Fruit fly (Drosophila melanogaster) whole organism, embryonic: ENCODE results near the gene CG43127.

ENCODE experiments used
- CG12071 ChIP-seq: fragments of 200-800 bp; sonication (Bioruptor generic); optimal IDR thresholded peaks from 3 replicates; lab custom pipeline; 2018; ENCODE audit warnings: missing biosample characterization, mild to moderate bottlenecking, missing genetic modification characterization
- CG32772 ChIP-seq: fragments of 200-800 bp; sonication (Bioruptor generic); IDR thresholded peaks from 2 replicates; pipeline ENCODE4 v1.3.6; 2022; ENCODE audit warnings: missing biosample characterization, missing genetic modification characterization
- CG6791 ChIP-seq: fragments of 200-800 bp; sonication (Bioruptor generic); IDR thresholded peaks from 3 replicates; pipeline ENCODE4 v1.3.6; 2022; ENCODE audit warnings: missing biosample characterization, missing genetic modification characterization; ENCODE audit not compliant: partially characterized antibody
- CG8388 ChIP-seq: fragments of 200-800 bp; sonication (Bioruptor generic); optimal IDR thresholded peaks from 2 replicates; lab custom pipeline; 2019; ENCODE audit warnings: missing biosample characterization, mild to moderate bottlenecking, missing genetic modification characterization, moderate library complexity
- Hr51 ChIP-seq, 2 experiments: fragments of 200-800 bp; sonication (Bioruptor generic); optimal IDR thresholded peaks; 2 replicates in 1 of 2; 3 replicates in 1 of 2; lab custom pipeline; 2016 to 2018; ENCODE audit warnings: missing biosample characterization in 2 of 2, missing genetic modification characterization in 2 of 2, mild to moderate bottlenecking in 1 of 2, moderate library complexity in 1 of 2
- NC2α ChIP-seq: fragments of 200-800 bp; sonication (Bioruptor generic); optimal IDR thresholded peaks from 2 replicates; lab custom pipeline; 2016; ENCODE audit warnings: missing biosample characterization, missing genetic modification characterization
- aop ChIP-seq: fragments of 200-800 bp; sonication (Bioruptor generic); IDR thresholded peaks from 2 replicates; pipeline ENCODE4 v1.3.6; 2022; ENCODE audit warnings: missing biosample characterization, missing genetic modification characterization
- danr ChIP-seq: fragments of 200-800 bp; sonication (Bioruptor generic); IDR thresholded peaks from 2 replicates; pipeline ENCODE4 v1.3.6; 2022; ENCODE audit warnings: missing biosample characterization, missing genetic modification characterization
- slp2 ChIP-seq: fragments of 200-800 bp; sonication (Bioruptor generic); optimal IDR thresholded peaks from 2 replicates; lab custom pipeline; 2016; ENCODE audit warnings: missing biosample characterization, missing genetic modification characterization
- sqz ChIP-seq: fragments of 200-800 bp; sonication (Bioruptor generic); optimal IDR thresholded peaks from 3 replicates; lab custom pipeline; 2018; ENCODE audit warnings: missing biosample characterization, mild to moderate bottlenecking, missing genetic modification characterization
- toy ChIP-seq: fragments of 200-800 bp; sonication (Bioruptor generic); IDR thresholded peaks from 2 replicates; pipeline ENCODE4 v1.3.6; 2022; ENCODE audit warnings: missing biosample characterization, missing genetic modification characterization

DNA sequence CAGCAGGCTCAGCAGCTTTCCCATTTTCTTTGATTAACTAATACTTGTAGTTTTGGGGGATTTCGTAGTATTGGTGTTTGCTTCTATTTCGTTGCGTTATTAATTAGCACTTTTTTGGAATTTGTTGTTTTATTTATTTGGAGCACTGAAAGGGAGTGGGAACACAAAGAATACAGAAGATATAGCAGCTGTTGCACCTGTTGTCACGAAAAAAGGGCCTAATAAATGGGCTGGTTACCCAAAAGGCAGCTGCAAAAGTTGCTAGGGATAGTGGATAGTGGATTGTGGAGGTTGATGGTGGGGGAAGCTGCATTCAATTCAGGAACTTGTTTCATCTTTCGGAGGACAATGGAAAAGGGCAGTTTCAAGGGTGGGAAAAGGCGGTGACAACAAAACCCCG is 34.1 kb upstream of the CG43127 start:
- no peak for TF ChIP-seq CG12071 (GFP tag; lab: Kevin White, UChicago)
- no peak for TF ChIP-seq danr (GFP tag; lab: Robert Waterston, UW)
- TF ChIP-seq CG32772, result no peak
- TF ChIP-seq toy (GFP tag; lab: Robert Waterston, UW), result no peak
- no peak for TF ChIP-seq NC2α
- TF ChIP-seq CG8388 (GFP tag; lab: Kevin White, UChicago), result no peak
- no peak for TF ChIP-seq aop (GFP tag; lab: Robert Waterston, UW)
- no peak for TF ChIP-seq CG6791 (GFP tag; lab: Robert Waterston, UW)
- TF ChIP-seq sqz (GFP tag; lab: Kevin White, UChicago), result no peak
- TF ChIP-seq slp2 (GFP tag; lab: Kevin White, UChicago), result no peak
- TF ChIP-seq Hr51 (GFP tag; optimal IDR thresholded peaks at IDR 0.05; lab: Kevin White, UChicago), result no peak
